Fruit fly (Drosophila melanogaster): ENCODE measurements around the gene CG7443.

The CG7443 gene

DNA sequence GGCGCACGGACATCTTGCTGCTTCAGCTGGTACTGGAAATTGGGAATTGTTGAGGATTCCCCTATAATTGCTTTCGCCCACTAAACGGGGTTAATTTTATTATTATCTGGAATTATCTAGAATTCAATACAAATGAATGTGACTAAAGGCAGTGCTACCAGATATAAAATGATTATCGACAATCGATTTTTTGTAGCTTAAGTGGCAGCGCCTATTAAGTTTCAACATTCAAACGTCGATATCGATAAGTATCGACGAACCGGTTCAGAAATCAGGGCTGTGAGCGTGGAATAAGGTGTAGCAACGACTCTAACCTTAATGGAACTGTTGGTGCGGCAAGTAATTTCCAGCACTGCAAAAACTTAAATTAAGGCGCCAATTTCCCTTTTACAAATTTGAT lies 19.0 kb upstream of the CG7443 start, which contains the start of gene Sgt1 (continued):
- peak in 1 of 2 experiments; percentile 50 for TF ChIP-seq tll (GFP tag; optimal IDR thresholded peaks at IDR 0.05)
- peak; percentile 66 for TF ChIP-seq nmo (GFP tag; optimal IDR thresholded peaks at IDR 0.05)
- peak; percentile 41 for TF ChIP-seq CrebB (tag; optimal IDR thresholded peaks at IDR 0.05)
- no peak for TF ChIP-seq ara (GFP tag; IDR thresholded peaks at IDR 0.05)
- no peak for TF ChIP-seq CG17612 (GFP tag; IDR thresholded peaks at IDR 0.05)
- TF ChIP-seq kay (GFP tag; optimal IDR thresholded peaks at IDR 0.05), result no peak
- peak; percentile 33; the same call in 1 of the 2 replicates for TF ChIP-seq CG2129 (GFP tag; IDR thresholded peaks at IDR 0.05; ENCODE audit: partially characterized antibody)
- peak; percentile 14 for TF ChIP-seq CG4282 (GFP tag; optimal IDR thresholded peaks at IDR 0.05)
- TF ChIP-seq CG8388 (GFP tag; optimal IDR thresholded peaks at IDR 0.05), result no peak
- TF ChIP-seq gcm (GFP tag; optimal IDR thresholded peaks at IDR 0.05), result no peak
- TF ChIP-seq CG17568 (GFP tag; optimal IDR thresholded peaks at IDR 0.05), result no peak
- no peak for TF ChIP-seq pfk (GFP tag; optimal IDR thresholded peaks at IDR 0.05)
- no peak for TF ChIP-seq luna (GFP tag; optimal IDR thresholded peaks at IDR 0.05)
- TF ChIP-seq CG1024 (GFP tag; IDR thresholded peaks at IDR 0.05), result no peak
- TF ChIP-seq Hr3 (GFP tag; optimal IDR thresholded peaks at IDR 0.05), result peak; percentile 11
- TF ChIP-seq C15 (GFP tag; IDR thresholded peaks at IDR 0.05), result no peak
- no peak for TF ChIP-seq CG9437 (GFP tag; optimal IDR thresholded peaks at IDR 0.05)
- no peak for TF ChIP-seq schlank (tag; optimal IDR thresholded peaks at IDR 0.05)
- TF ChIP-seq Hand (GFP tag; optimal IDR thresholded peaks at IDR 0.05), result no peak
- TF ChIP-seq Doc2 (GFP tag; IDR thresholded peaks at IDR 0.05), result no peak
- peak; percentile 6 for TF ChIP-seq CG4854 (GFP tag; optimal IDR thresholded peaks at IDR 0.05)
- no peak for TF ChIP-seq CG18476 (GFP tag; optimal IDR thresholded peaks at IDR 0.05)
- peak; percentile 67 for TF ChIP-seq inv (GFP tag; IDR thresholded peaks at IDR 0.05; ENCODE audit: partially characterized antibody)
- peak; percentile 34 for TF ChIP-seq Max (GFP tag; optimal IDR thresholded peaks at IDR 0.05)
- no peak for TF ChIP-seq tap (tag; optimal IDR thresholded peaks at IDR 0.05)
- no peak for TF ChIP-seq CG31224 (GFP tag; IDR thresholded peaks at IDR 0.05)
- TF ChIP-seq sug (tag; optimal IDR thresholded peaks at IDR 0.05), result peak; percentile 75
- no peak for TF ChIP-seq lab (GFP tag; optimal IDR thresholded peaks at IDR 0.05)
- no peak for TF ChIP-seq CG10462 (GFP tag; optimal IDR thresholded peaks at IDR 0.05)
- TF ChIP-seq CG1529 (GFP tag; optimal IDR thresholded peaks at IDR 0.05), result no peak
- TF ChIP-seq Dref (GFP tag; IDR thresholded peaks at IDR 0.05), result peak; percentile 99
- peak; percentile 81 for TF ChIP-seq CG16813 (GFP tag; IDR thresholded peaks at IDR 0.05; ENCODE audit: partially characterized antibody)
- peak; percentile 5 for TF ChIP-seq Mes4 (GFP tag; optimal IDR thresholded peaks at IDR 0.05)
- no peak for TF ChIP-seq Hr39 (optimal IDR thresholded peaks at IDR 0.05)
- no peak for TF ChIP-seq pros (GFP tag; optimal IDR thresholded peaks at IDR 0.05)
- peak; percentile 39 for TF ChIP-seq CG7987 (GFP tag; optimal IDR thresholded peaks at IDR 0.05)
- no peak for TF ChIP-seq h (optimal IDR thresholded peaks at IDR 0.05)
- TF ChIP-seq Usf (GFP tag; optimal IDR thresholded peaks at IDR 0.05), result no peak
- peak; percentile 81 for TF ChIP-seq sna (GFP tag; IDR thresholded peaks at IDR 0.05; ENCODE audit: partially characterized antibody)
- TF ChIP-seq CG34422 (GFP tag; IDR thresholded peaks at IDR 0.05), result no peak
- 0 out of 3 replicates have a peak, but pooled peaks have one; percentile 24 for TF ChIP-seq so (GFP tag; IDR thresholded peaks at IDR 0.05)
- TF ChIP-seq CG15479 (GFP tag; optimal IDR thresholded peaks at IDR 0.05), result no peak
- TF ChIP-seq CG1603 (tag; optimal IDR thresholded peaks at IDR 0.05), result peak; percentile 84
- TF ChIP-seq Bgb (GFP tag; IDR thresholded peaks at IDR 0.05; ENCODE audit: partially characterized antibody), result peak; percentile 88
- no peak for TF ChIP-seq CG14014 (GFP tag; IDR thresholded peaks at IDR 0.05)
- TF ChIP-seq hkb (optimal IDR thresholded peaks at IDR 0.05), result no peak
- TF ChIP-seq hkb (GFP tag; IDR thresholded peaks at IDR 0.05), result no peak
- no peak for TF ChIP-seq mirr (GFP tag; optimal IDR thresholded peaks at IDR 0.05)
- TF ChIP-seq vfl (GFP tag; optimal IDR thresholded peaks at IDR 0.05), result peak; percentile 72
- TF ChIP-seq CG14667 (GFP tag; IDR thresholded peaks at IDR 0.05), result no peak
- peak; percentile 31 for TF ChIP-seq tx (GFP tag; optimal IDR thresholded peaks at IDR 0.05)
- peak; percentile 45 for TF ChIP-seq CG30020 (tag; optimal IDR thresholded peaks at IDR 0.05)
